Fruit fly (Drosophila melanogaster): ENCODE measurements around the gene Smg6.
A peak's percentile ranks its signal among the peaks of the same experiment; 100 is the strongest.

Smg6 gene

dm6 chr3R:25051441-25052097, 18.3 kb upstream of the Smg6 start (continued):
- TF ChIP-seq MTF-1 (GFP tag; optimal IDR thresholded peaks at IDR 0.05; ENCODE audit: borderline replicate concordance) = no peak
- no peak for TF ChIP-seq slou (GFP tag; optimal IDR thresholded peaks at IDR 0.05)
- TF ChIP-seq CG10366 (GFP tag; IDR thresholded peaks at IDR 0.05) = no peak
- no peak for TF ChIP-seq Bdp1 (GFP tag; optimal IDR thresholded peaks at IDR 0.05)
- no peak for TF ChIP-seq CG11093 (GFP tag; IDR thresholded peaks at IDR 0.05)
- peak; percentile 5 for TF ChIP-seq CG2678 (tag; optimal IDR thresholded peaks at IDR 0.05)
- no peak for TF ChIP-seq pita (GFP tag; optimal IDR thresholded peaks at IDR 0.05)
- TF ChIP-seq CG16813 (GFP tag; IDR thresholded peaks at IDR 0.05; ENCODE audit: partially characterized antibody) = no peak
- TF ChIP-seq CG14860 (GFP tag; IDR thresholded peaks at IDR 0.05; ENCODE audit: partially characterized antibody) = no peak
- no peak for TF ChIP-seq CG1832 (GFP tag; optimal IDR thresholded peaks at IDR 0.05)
- TF ChIP-seq otp (GFP tag; IDR thresholded peaks at IDR 0.05) = no peak
- no peak for TF ChIP-seq wdn (GFP tag; IDR thresholded peaks at IDR 0.05)
- TF ChIP-seq CG4328 (GFP tag; optimal IDR thresholded peaks at IDR 0.05) = no peak
- no peak for TF ChIP-seq Fer2 (tag; optimal IDR thresholded peaks at IDR 0.05)
- no peak for TF ChIP-seq ems (GFP tag; optimal IDR thresholded peaks at IDR 0.05)
- TF ChIP-seq CG34224 (GFP tag; IDR thresholded peaks at IDR 0.05; ENCODE audit: partially characterized antibody) = no peak
- peak; percentile 43 for TF ChIP-seq CG34376 (GFP tag; optimal IDR thresholded peaks at IDR 0.05)
- TF ChIP-seq CG11560 (tag; IDR thresholded peaks at IDR 0.05) = no peak
- TF ChIP-seq Dad (GFP tag; optimal IDR thresholded peaks at IDR 0.05) = no peak
- TF ChIP-seq Hey (tag; optimal IDR thresholded peaks at IDR 0.05) = peak; percentile 50
- no peak for TF ChIP-seq toy (GFP tag; IDR thresholded peaks at IDR 0.05)
- no peak for TF ChIP-seq D19A (tag; optimal IDR thresholded peaks at IDR 0.05)
- TF ChIP-seq h (optimal IDR thresholded peaks at IDR 0.05) = no peak
- TF ChIP-seq CG18476 (GFP tag; optimal IDR thresholded peaks at IDR 0.05) = no peak
- TF ChIP-seq CG6813 (GFP tag; optimal IDR thresholded peaks at IDR 0.05) = no peak
- no peak for TF ChIP-seq B-H2 (GFP tag; optimal IDR thresholded peaks at IDR 0.05)
- peak; percentile 44; the same call in 1 of the 2 replicates for TF ChIP-seq CG14441 (GFP tag; IDR thresholded peaks at IDR 0.05)
- TF ChIP-seq CG9797 (GFP tag; optimal IDR thresholded peaks at IDR 0.05) = no peak
- TF ChIP-seq CG2116 (GFP tag; optimal IDR thresholded peaks at IDR 0.05) = no peak
- TF ChIP-seq Ada2b (GFP tag; IDR thresholded peaks at IDR 0.05) = 0 out of 2 replicates have a peak, but pooled peaks have one; percentile 7
- no peak for TF ChIP-seq nmo (GFP tag; optimal IDR thresholded peaks at IDR 0.05)
- no peak for TF ChIP-seq CG10543 (GFP tag; optimal IDR thresholded peaks at IDR 0.05)
- TF ChIP-seq CG42726 (GFP tag; IDR thresholded peaks at IDR 0.05; ENCODE audit: partially characterized antibody) = no peak
- TF ChIP-seq CG5953 (GFP tag; IDR thresholded peaks at IDR 0.05) = no peak
- TF ChIP-seq trh (GFP tag; optimal IDR thresholded peaks at IDR 0.05) = no peak
- TF ChIP-seq sqz (GFP tag; optimal IDR thresholded peaks at IDR 0.05) = no peak
- no peak for TF ChIP-seq wor (GFP tag; IDR thresholded peaks at IDR 0.05)
- TF ChIP-seq CG8290 (GFP tag; optimal IDR thresholded peaks at IDR 0.05) = no peak
- peak in 1 of 2 experiments; percentile 23 for TF ChIP-seq CG8290 (tag; optimal IDR thresholded peaks at IDR 0.05)
- TF ChIP-seq HmgD (GFP tag; optimal IDR thresholded peaks at IDR 0.05) = no peak
- no peak for TF ChIP-seq CG17568 (GFP tag; optimal IDR thresholded peaks at IDR 0.05)
- TF ChIP-seq HLH4C (GFP tag; IDR thresholded peaks at IDR 0.05; ENCODE audit: partially characterized antibody) = no peak
- TF ChIP-seq Ets97D (GFP tag; optimal IDR thresholded peaks at IDR 0.05) = no peak
- TF ChIP-seq Dll (GFP tag; IDR thresholded peaks at IDR 0.05; ENCODE audit: partially characterized antibody) = no peak
- no peak for TF ChIP-seq ara (GFP tag; IDR thresholded peaks at IDR 0.05)
- TF ChIP-seq Elba2 (GFP tag; optimal IDR thresholded peaks at IDR 0.05) = no peak
- TF ChIP-seq zf30C (GFP tag; optimal IDR thresholded peaks at IDR 0.05) = peak; percentile 16
- no peak for TF ChIP-seq unpg (GFP tag; optimal IDR thresholded peaks at IDR 0.05)
- TF ChIP-seq CHES-1-like (GFP tag; optimal IDR thresholded peaks at IDR 0.05) = no peak
- TF ChIP-seq jumu (GFP tag; optimal IDR thresholded peaks at IDR 0.05) = no peak
- no peak for TF ChIP-seq CG9932 (GFP tag; IDR thresholded peaks at IDR 0.05)

Data from whole organism, embryonic.